Fruit fly (Drosophila melanogaster) whole organism, adult: ENCODE measurements around the gene gcm.

Experiments
- CG11617 ChIP-seq: fragments of 200-800 bp; sonication (Bioruptor generic); optimal IDR thresholded peaks from 2 replicates; lab custom pipeline; 2017; ENCODE audit warnings: mild to moderate bottlenecking, missing biosample characterization, missing genetic modification reagents, missing genetic modification characterization
- CG12768 ChIP-seq: fragments of 200-800 bp; sonication (Bioruptor generic); optimal IDR thresholded peaks from 2 replicates; lab custom pipeline; 2017; ENCODE audit warnings: missing biosample characterization, missing genetic modification characterization, mild to moderate bottlenecking, moderate library complexity, missing genetic modification reagents
- CG14711 ChIP-seq: fragments of 200-800 bp; sonication (Bioruptor generic); optimal IDR thresholded peaks from 2 replicates; lab custom pipeline; 2018; ENCODE audit warnings: missing biosample characterization, mild to moderate bottlenecking, missing genetic modification characterization, moderate library complexity
- CG1620 ChIP-seq: fragments of 200-800 bp; sonication (Bioruptor generic); optimal IDR thresholded peaks from 2 replicates; lab custom pipeline; 2016; ENCODE audit warnings: missing biosample characterization, missing genetic modification characterization
- CG33017 ChIP-seq: fragments of 200-800 bp; sonication (Bioruptor generic); optimal IDR thresholded peaks from 2 replicates; lab custom pipeline; 2018; ENCODE audit warnings: missing biosample characterization, mild to moderate bottlenecking, missing genetic modification characterization, moderate library complexity
- CG5204 ChIP-seq: fragments of 200-800 bp; sonication (Bioruptor generic); optimal IDR thresholded peaks from 2 replicates; lab custom pipeline; 2016; ENCODE audit warnings: missing biosample characterization, missing genetic modification characterization
- CG7045 ChIP-seq: fragments of 200-800 bp; sonication (Bioruptor generic); optimal IDR thresholded peaks from 2 replicates; lab custom pipeline; 2017; ENCODE audit warnings: missing biosample characterization, mild to moderate bottlenecking, missing genetic modification characterization
- CG7101 ChIP-seq: fragments of 200-800 bp; sonication (Bioruptor generic); optimal IDR thresholded peaks from 2 replicates; lab custom pipeline; 2018; ENCODE audit warnings: missing biosample characterization, mild to moderate bottlenecking, missing genetic modification characterization, moderate library complexity
- Clk ChIP-seq: fragments of 200-800 bp; sonication (Bioruptor generic); optimal IDR thresholded peaks from 2 replicates; lab custom pipeline; 2017; ENCODE audit warnings: missing biosample characterization, missing genetic modification characterization
- Crg-1 ChIP-seq: fragments of 200-800 bp; sonication (Bioruptor generic); optimal IDR thresholded peaks from 2 replicates; lab custom pipeline; 2016; ENCODE audit warnings: missing biosample characterization, missing genetic modification characterization
- Hr96 ChIP-seq: fragments of 200-800 bp; sonication (Bioruptor generic); optimal IDR thresholded peaks from 2 replicates; lab custom pipeline; 2016; ENCODE audit warnings: missing biosample characterization, missing genetic modification characterization
- Mnt ChIP-seq: fragments of 200-800 bp; sonication (Bioruptor generic); optimal IDR thresholded peaks from 2 replicates; lab custom pipeline; 2016; ENCODE audit warnings: missing biosample characterization, mild to moderate bottlenecking, missing genetic modification characterization
- bab1 ChIP-seq: fragments of 200-800 bp; sonication (Bioruptor generic); optimal IDR thresholded peaks from 3 replicates; lab custom pipeline; 2019; ENCODE audit warnings: missing biosample characterization, mild to moderate bottlenecking, missing genetic modification characterization, moderate library complexity
- cic ChIP-seq: fragments of 200-800 bp; sonication (Bioruptor generic); optimal IDR thresholded peaks from 2 replicates; lab custom pipeline; 2017; ENCODE audit warnings: missing biosample characterization, mild to moderate bottlenecking, missing genetic modification characterization, moderate library complexity
- cnc ChIP-seq, 2 experiments: fragments of >200 bp; optimal IDR thresholded peaks; 2 replicates each; lab custom pipeline; 2017
- kay ChIP-seq: fragments of 200-800 bp; sonication (Bioruptor generic); peaks from one replicate; lab custom pipeline; 2016; ENCODE audit warnings: missing biosample characterization, missing genetic modification characterization, borderline replicate concordance
- ovo ChIP-seq: fragments of 200-800 bp; sonication (Bioruptor generic); optimal IDR thresholded peaks from 2 replicates; lab custom pipeline; 2016; ENCODE audit warnings: missing biosample characterization, missing genetic modification characterization
- pad ChIP-seq: fragments of 200-800 bp; sonication (Bioruptor generic); optimal IDR thresholded peaks from 3 replicates; lab custom pipeline; 2017; ENCODE audit warnings: missing biosample characterization, missing genetic modification characterization, mild to moderate bottlenecking, moderate library complexity, missing genetic modification reagents
- tj ChIP-seq: fragments of 200-800 bp; sonication (Bioruptor generic); optimal IDR thresholded peaks from 3 replicates; lab custom pipeline; 2017; ENCODE audit warnings: missing biosample characterization, mild to moderate bottlenecking, missing genetic modification characterization, moderate library complexity
- toe ChIP-seq: fragments of 200-800 bp; sonication (Bioruptor generic); optimal IDR thresholded peaks from 2 replicates; lab custom pipeline; 2016; ENCODE audit warnings: missing biosample characterization, missing genetic modification characterization

The gcm gene

dm6 chr2L:9566656-9567055, 14.9 kb downstream of the gcm start, which contains the start of gene jp:
TSS of gene jp (minus strand) at chr2L:9566750.
- TF ChIP-seq CG1620 (GFP tag; lab: Kevin White, UChicago), result no peak
- no peak for TF ChIP-seq cic (GFP tag; lab: Kevin White, UChicago)

dm6 chr2L:9565387-9565786, 16.2 kb downstream of the gcm start, which contains the start of gene CG46468:
TSS of gene CG46468 (minus strand) at chr2L:9565438.
- TF ChIP-seq toe (GFP tag; lab: Kevin White, UChicago) (no peak), CG33017 (tag; lab: Kevin White, UChicago) (no peak), kay (GFP tag; lab: Kevin White, UChicago) (no peak), CG11617 (no peak), cnc (optimal IDR thresholded peaks at IDR 0.05; lab: Kevin White, UChicago) (no peak), cic (GFP tag; lab: Kevin White, UChicago) (no peak), Mnt (GFP tag; lab: Kevin White, UChicago) (no peak), Clk (GFP tag; lab: Kevin White, UChicago) (no peak), CG1620 (GFP tag; lab: Kevin White, UChicago) (no peak), CG7045 (no peak), Hr96 (GFP tag; lab: Kevin White, UChicago) (no peak), CG5204 (no peak), ovo (GFP tag; lab: Kevin White, UChicago) (no peak), CG14711 (tag; lab: Kevin White, UChicago) (no peak), CG12768 (GFP tag; lab: Kevin White, UChicago) (no peak), bab1 (GFP tag; lab: Kevin White, UChicago) (no peak), CG7101 (tag; lab: Kevin White, UChicago) (no peak)

dm6 chr2L:9564527-9564926, 17.0 kb downstream of the gcm start:
- peak; percentile 2 for TF ChIP-seq CG7101 (tag; lab: Kevin White, UChicago)
- no peak for TF ChIP-seq CG14711 (tag; lab: Kevin White, UChicago)
- no peak for TF ChIP-seq tj (GFP tag; lab: Kevin White, UChicago)
- TF ChIP-seq CG5204, result no peak
- peak; percentile 9 for TF ChIP-seq CG33017 (tag; lab: Kevin White, UChicago)
- TF ChIP-seq CG1620 (GFP tag; lab: Kevin White, UChicago), result no peak
- TF ChIP-seq CG7045, result peak; percentile 47
- TF ChIP-seq Hr96 (GFP tag; lab: Kevin White, UChicago), result no peak
- TF ChIP-seq CG12768 (GFP tag; lab: Kevin White, UChicago), result peak; percentile 25

dm6 chr2L:9562713-9563112, 18.8 kb downstream of the gcm start:
- TF ChIP-seq cnc (optimal IDR thresholded peaks at IDR 0.05; lab: Kevin White, UChicago) (no peak), cic (GFP tag; lab: Kevin White, UChicago) (no peak), Clk (GFP tag; lab: Kevin White, UChicago) (no peak), Hr96 (GFP tag; lab: Kevin White, UChicago) (no peak), Crg-1 (GFP tag; lab: Kevin White, UChicago) (no peak), CG1620 (GFP tag; lab: Kevin White, UChicago) (no peak), Mnt (GFP tag; lab: Kevin White, UChicago) (no peak), bab1 (GFP tag; lab: Kevin White, UChicago) (no peak)

- peak; percentile 71 for TF ChIP-seq kay (GFP tag; lab: Kevin White, UChicago)
- TF ChIP-seq CG14711 (tag; lab: Kevin White, UChicago), result no peak
These were observed 21.4 kb downstream of the gcm start for dm6 chr2L:9560045-9560587.

- no peak for TF ChIP-seq bab1 (GFP tag; lab: Kevin White, UChicago)
- no peak for TF ChIP-seq kay (GFP tag; lab: Kevin White, UChicago)
- no peak for TF ChIP-seq ovo (GFP tag; lab: Kevin White, UChicago)
These were observed 23.7 kb downstream of the gcm start for dm6 chr2L:9557858-9558257.

dm6 chr2L:9550880-9551279, 30.7 kb downstream of the gcm start:
- TF ChIP-seq cic (GFP tag; lab: Kevin White, UChicago) (no peak), Mnt (GFP tag; lab: Kevin White, UChicago) (peak; percentile 31), Crg-1 (GFP tag; lab: Kevin White, UChicago) (no peak), CG5204 (peak; percentile 13), Clk (GFP tag; lab: Kevin White, UChicago) (no peak), kay (GFP tag; lab: Kevin White, UChicago) (peak; percentile 75), pad (GFP tag; lab: Kevin White, UChicago) (no peak)

dm6 chr2L:9545511-9545910, 36.0 kb downstream of the gcm start, which contains the start of gene CG13114:
TSS of gene CG13114 (plus strand) at chr2L:9545811.
- TF ChIP-seq tj (GFP tag; lab: Kevin White, UChicago) (peak; percentile 88), CG33017 (tag; lab: Kevin White, UChicago) (no peak), CG5204 (no peak), Crg-1 (GFP tag; lab: Kevin White, UChicago) (no peak), bab1 (GFP tag; lab: Kevin White, UChicago) (peak; percentile 41)
